Fruit fly (Drosophila melanogaster): ENCODE measurements around the gene CG7781.

CG7781 gene

DNA sequence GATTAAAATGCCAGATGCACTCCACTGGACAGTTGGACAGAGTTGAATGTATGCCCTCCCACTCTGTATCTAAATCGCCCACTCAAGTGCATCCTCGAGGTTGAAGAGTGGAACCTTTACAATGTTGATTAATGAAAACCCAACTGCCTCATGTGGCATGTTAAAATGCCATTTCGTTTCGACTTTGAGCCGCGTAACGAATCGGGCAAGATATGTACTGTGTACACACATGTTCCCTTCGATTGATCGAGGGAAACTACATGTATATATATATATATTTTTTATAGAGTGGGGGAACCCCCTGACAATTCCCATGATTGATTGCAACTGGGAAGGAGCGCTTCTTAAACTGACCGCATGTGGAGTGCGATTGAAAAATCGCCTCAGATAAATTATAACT is 37.1 kb downstream of the CG7781 start:
- TF ChIP-seq EcR (GFP tag; optimal IDR thresholded peaks at IDR 0.05) (no peak), psq (optimal IDR thresholded peaks at IDR 0.05) (no peak)

DNA sequence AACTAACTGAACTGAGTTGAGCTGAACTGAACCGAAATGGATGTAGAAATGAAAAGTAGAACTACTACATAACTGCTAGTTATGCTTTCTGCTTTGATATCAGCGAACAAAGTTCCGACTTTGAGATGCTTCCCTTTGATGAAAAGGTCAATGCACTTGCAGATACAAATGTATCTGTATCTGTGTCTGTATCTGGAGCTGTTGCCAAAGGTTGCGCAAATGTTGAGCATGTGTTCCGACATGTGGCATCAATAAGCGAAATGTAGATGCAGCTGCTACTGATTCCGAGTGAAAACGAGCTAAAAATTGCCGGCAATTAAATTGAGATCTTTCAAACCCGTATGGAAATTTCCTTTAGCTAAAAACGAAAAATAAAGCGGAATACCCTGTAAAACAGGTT is 38.6 kb downstream of the CG7781 start:
- peak in 1 of 2 experiments; percentile 48 for TF ChIP-seq EcR (GFP tag; optimal IDR thresholded peaks at IDR 0.05)
- TF ChIP-seq psq (optimal IDR thresholded peaks at IDR 0.05), result no peak

DNA sequence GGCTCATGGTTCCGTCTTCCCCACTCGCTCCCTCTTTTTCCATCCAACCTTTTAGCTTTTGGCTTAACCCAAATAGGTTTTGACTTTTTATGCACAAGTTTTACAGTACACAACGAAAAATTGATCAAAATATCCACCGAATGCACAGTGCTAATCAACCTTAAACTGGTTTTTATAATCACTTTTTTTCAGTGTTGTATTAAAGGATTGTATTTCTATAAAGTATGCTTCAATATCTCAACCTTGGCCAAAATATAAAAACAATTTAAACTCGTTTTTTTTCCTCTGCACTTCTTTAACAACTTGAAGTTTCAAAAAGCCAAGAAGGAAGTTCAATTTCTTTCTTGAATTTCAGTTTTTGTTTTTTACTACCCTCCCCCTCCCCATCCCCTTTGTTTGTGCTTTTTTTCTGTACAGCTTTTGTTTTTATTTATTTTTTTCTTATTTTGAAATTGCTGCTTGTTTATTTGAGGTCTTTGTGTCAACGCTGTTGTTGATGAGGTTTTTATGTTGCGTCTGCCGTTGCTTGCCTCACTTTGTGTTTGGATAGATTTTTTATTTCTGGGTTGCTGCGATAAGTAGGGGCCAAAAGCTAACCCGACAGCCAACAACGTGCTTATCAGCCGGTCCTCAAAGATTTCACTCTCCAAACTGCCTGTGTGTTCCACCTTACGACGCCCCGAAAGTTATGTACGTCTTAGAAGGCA is 40.1 kb downstream of the CG7781 start:
- TF ChIP-seq EcR (GFP tag; optimal IDR thresholded peaks at IDR 0.05) (no peak), Dll (optimal IDR thresholded peaks at IDR 0.05) (no peak), psq (optimal IDR thresholded peaks at IDR 0.05) (no peak)

DNA sequence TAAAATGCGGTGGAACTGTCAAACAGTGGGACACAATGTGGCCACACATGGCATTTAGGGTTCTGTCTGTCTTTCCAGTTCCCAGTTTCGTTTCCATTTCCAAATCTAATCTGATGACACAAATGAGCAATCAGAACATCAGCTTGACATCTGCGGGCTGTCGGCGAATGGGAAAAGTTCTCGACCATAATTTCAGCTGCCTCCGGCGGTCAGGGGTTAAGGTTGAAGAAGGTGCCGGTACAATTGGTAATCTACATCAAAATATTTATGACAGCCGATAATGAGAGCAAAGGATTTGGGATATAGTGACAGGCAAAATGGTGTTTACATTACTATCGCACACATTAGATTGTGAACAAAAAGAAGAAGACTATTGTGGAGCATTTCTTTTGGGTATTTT is 43.3 kb downstream of the CG7781 start:
- TF ChIP-seq CG8478 (optimal IDR thresholded peaks at IDR 0.05) (no peak), usp (GFP tag; optimal IDR thresholded peaks at IDR 0.05) (no peak), pan (optimal IDR thresholded peaks at IDR 0.05) (no peak), psq (optimal IDR thresholded peaks at IDR 0.05) (no peak), Dll (optimal IDR thresholded peaks at IDR 0.05) (no peak), EcR (GFP tag; optimal IDR thresholded peaks at IDR 0.05) (no peak)

DNA sequence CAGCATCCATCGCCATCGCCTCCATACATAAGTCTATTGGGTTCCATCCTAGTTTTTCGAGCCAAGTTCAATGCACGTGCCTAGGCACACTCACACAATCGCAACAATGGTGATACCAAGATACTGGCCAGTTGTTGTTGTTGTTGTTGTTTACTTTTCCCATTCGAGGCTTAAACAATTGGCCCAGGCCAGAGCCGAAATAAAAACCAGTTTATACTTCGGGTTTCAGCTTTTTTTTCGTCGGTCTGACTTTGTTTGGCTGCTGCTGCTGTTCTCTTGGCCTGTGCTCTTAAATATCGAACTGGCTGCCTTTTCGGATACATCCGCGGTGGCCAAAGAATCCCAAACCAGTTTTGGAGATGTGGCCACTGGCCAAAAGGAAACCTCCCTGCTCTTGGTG is 45.0 kb downstream of the CG7781 start:
- TF ChIP-seq usp (GFP tag; optimal IDR thresholded peaks at IDR 0.05) (no peak), CG8478 (optimal IDR thresholded peaks at IDR 0.05) (no peak), Dll (optimal IDR thresholded peaks at IDR 0.05) (no peak), psq (optimal IDR thresholded peaks at IDR 0.05) (no peak), EcR (GFP tag; optimal IDR thresholded peaks at IDR 0.05) (no peak), pan (optimal IDR thresholded peaks at IDR 0.05) (no peak)

DNA sequence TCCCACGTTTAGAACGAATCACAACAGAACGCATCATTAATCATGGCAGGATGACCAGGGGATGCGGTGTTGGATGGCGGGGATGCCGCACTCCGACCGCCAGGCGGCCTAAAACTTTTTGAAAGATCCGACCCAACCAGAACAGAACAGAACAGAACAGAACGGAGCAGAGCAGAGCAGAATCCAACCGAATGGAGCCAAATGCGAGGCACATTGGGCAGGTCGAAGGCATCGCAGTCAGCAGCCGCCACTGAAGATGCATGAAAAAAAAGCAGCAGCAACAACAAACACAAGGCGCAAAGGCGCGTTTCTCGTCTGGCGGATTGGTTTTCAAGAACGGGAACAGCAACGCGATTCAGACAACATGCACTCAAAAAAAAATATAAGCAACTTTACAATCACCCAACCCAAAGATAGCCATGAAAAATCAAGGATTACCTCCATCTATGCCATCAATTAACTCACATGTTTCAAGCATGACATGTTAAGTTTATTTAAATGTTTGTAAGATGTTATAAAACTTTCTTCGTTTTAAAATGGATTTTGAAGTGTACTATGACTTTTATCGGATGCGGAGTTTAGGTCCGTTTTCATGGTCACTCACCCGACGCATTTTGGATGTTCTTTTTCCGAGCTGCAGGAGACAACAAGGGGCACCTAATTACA is 45.7 kb downstream of the CG7781 start:
- TF ChIP-seq psq (optimal IDR thresholded peaks at IDR 0.05), result no peak
- TF ChIP-seq EcR (GFP tag; optimal IDR thresholded peaks at IDR 0.05), result peak in 1 of 2 experiments; percentile 47

DNA sequence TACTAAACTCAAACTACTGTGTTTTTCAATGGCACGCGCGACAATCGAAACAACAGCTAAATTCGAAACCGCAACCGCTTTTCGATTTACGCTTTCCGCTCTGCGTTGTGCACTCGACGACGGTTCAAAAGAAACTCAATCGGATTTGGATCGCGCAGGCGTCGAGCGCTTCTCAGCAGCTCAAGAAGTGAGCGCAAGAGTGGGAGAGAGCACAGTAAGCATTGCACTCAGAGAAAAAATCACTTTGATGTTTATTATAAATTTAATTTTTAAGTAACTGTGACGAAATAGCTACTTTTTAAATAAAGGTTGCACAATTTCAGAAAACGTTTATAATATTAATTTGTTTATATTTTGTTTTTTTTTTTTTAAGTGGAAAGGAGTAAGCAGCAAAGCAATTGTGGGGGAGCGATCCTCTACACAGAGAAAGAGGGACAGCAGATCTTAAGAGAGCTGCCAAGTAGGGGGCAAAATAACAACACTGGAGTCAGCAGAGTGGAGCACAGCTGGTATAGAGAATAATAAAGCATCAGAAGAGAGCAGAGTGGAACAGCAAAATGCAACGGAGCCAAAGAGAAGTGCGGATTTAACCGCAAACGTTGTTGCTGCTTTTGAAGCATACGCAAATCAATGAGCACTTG is 47.5 kb downstream of the CG7781 start:
- TF ChIP-seq EcR (GFP tag; optimal IDR thresholded peaks at IDR 0.05), result no peak
- TF ChIP-seq Dll (optimal IDR thresholded peaks at IDR 0.05), result no peak
- no peak for TF ChIP-seq usp (GFP tag; optimal IDR thresholded peaks at IDR 0.05)
- no peak for TF ChIP-seq psq (optimal IDR thresholded peaks at IDR 0.05)
- no peak for TF ChIP-seq CG8478 (optimal IDR thresholded peaks at IDR 0.05)
- TF ChIP-seq pan (optimal IDR thresholded peaks at IDR 0.05), result no peak

DNA sequence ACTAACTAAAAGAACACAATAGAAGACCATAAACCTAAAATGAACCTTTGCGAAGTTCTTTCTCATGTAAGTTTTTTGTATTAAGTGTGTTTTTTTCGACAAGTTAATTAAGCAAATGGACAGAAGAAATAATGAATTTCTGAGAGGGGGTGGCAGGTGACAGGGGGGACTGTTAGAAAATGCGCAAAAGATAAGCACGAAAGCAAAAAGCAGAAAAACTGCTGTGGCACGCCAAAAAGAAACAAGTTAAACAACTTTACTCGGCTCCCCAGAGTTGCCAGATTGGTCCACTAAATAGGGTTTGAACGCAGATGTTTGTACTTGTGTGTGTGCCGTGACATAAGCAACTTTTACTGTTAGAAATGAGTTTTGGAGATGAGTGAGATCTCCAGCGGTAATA is 48.3 kb downstream of the CG7781 start:
- TF ChIP-seq usp (GFP tag; optimal IDR thresholded peaks at IDR 0.05), result no peak
- TF ChIP-seq pan (optimal IDR thresholded peaks at IDR 0.05), result no peak
- no peak for TF ChIP-seq psq (optimal IDR thresholded peaks at IDR 0.05)
- no peak for TF ChIP-seq CG8478 (optimal IDR thresholded peaks at IDR 0.05)
- TF ChIP-seq Dll (optimal IDR thresholded peaks at IDR 0.05), result no peak
- TF ChIP-seq EcR (GFP tag; optimal IDR thresholded peaks at IDR 0.05), result no peak

DNA sequence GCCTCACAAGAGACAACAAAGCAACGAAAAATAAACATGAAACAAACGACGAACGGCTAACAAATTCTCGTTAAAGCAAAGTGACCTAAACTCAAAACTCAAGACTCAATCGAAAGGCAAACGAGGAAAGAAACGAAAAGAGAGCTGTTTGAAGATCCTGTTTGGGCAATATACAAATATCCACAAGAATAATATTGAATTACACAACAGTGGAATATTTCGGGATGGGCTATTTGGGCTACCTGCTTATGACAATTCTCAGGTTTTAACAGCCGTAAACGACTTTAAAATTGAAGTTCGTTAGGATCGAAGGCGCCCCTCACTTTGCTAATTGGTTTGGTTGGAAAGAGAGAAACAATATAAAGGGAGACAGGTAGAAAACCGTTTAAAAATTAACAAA is 48.9 kb downstream of the CG7781 start:
- TF ChIP-seq Dll (optimal IDR thresholded peaks at IDR 0.05) (no peak), usp (GFP tag; optimal IDR thresholded peaks at IDR 0.05) (no peak), CG8478 (optimal IDR thresholded peaks at IDR 0.05) (no peak), EcR (GFP tag; optimal IDR thresholded peaks at IDR 0.05) (no peak), pan (optimal IDR thresholded peaks at IDR 0.05) (no peak), psq (optimal IDR thresholded peaks at IDR 0.05) (no peak)

DNA sequence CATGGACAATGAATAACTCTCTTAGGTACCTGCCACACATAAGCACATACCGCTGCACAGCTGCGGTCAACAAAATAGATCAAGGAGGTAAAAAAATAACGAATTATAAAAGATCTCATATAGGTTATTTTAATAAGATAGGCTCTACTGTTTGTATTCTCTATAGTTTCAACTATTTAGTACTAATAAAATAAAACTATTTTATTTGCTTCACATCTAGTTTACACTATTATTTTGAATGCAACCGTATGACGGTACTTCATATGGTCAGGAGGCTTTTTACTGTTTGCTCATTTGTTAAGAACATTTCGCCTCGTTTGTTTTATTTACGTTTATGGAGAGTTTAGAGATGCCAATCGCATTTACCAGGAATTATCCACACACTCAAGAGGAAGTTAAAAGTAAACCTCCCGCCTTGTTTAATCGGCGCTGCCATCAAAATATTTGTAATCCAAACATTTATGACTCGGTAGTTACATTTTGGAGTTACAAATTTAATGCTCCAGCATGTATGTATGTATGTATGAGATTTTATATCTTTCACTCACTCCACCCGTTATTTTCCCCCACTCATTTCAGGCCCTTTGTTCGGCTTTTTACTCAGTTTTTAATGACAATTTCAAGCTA is 50.1 kb downstream of the CG7781 start:
- TF ChIP-seq EcR (GFP tag; optimal IDR thresholded peaks at IDR 0.05) (no peak), pan (optimal IDR thresholded peaks at IDR 0.05) (no peak), psq (optimal IDR thresholded peaks at IDR 0.05) (no peak), CG8478 (optimal IDR thresholded peaks at IDR 0.05) (no peak), Dll (optimal IDR thresholded peaks at IDR 0.05) (no peak), usp (GFP tag; optimal IDR thresholded peaks at IDR 0.05) (no peak)

DNA sequence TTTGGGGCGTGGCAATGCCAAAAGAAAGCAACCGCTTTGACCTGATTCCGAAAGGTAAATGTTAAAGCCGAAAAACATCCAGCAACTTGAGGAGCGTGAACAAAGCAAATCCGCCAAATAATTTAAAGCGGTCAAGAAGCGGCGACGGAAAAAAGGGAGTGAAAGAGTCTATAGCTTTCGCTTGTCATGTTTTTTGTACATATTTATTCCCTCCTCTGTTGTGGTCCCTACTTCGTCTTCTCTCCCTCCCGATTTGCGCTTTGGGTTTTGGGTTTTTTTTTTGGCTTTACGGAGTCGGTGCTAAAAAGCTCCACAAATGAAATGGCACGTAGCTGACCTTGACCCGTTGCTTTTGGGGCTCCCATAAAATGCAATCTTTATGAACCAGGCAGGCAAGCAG is 51.1 kb downstream of the CG7781 start:
- TF ChIP-seq EcR (GFP tag; optimal IDR thresholded peaks at IDR 0.05) (no peak), usp (GFP tag; optimal IDR thresholded peaks at IDR 0.05) (no peak), CG8478 (optimal IDR thresholded peaks at IDR 0.05) (no peak), Dll (optimal IDR thresholded peaks at IDR 0.05) (no peak), psq (optimal IDR thresholded peaks at IDR 0.05) (no peak)

Measured in whole organism.